Fruit fly (Drosophila melanogaster): ENCODE data around the gene CG3793.

Gene CG3793

dm6 chr2L:15761409-15762407, 2.3 kb upstream of the CG3793 start (continued):
- TF ChIP-seq CG30020 (tag; optimal IDR thresholded peaks at IDR 0.05) (peak; percentile 8), CG3838 (GFP tag; optimal IDR thresholded peaks at IDR 0.05) (no peak), CG17568 (GFP tag; optimal IDR thresholded peaks at IDR 0.05) (no peak), CG7357 (GFP tag; IDR thresholded peaks at IDR 0.05) (peak; percentile 37; the same call in 1 of the 3 replicates), pros (GFP tag; optimal IDR thresholded peaks at IDR 0.05) (no peak), Ets97D (GFP tag; optimal IDR thresholded peaks at IDR 0.05) (no peak), CG10366 (GFP tag; IDR thresholded peaks at IDR 0.05) (peak; percentile 87), h (optimal IDR thresholded peaks at IDR 0.05) (no peak), H15 (GFP tag; IDR thresholded peaks at IDR 0.05) (peak; percentile 71; the same call in 2 of the 3 replicates), Med (GFP tag) (peak; percentile 76), sqz (GFP tag; optimal IDR thresholded peaks at IDR 0.05) (no peak), phol (tag; optimal IDR thresholded peaks at IDR 0.05) (peak; percentile 80), bigmax (GFP tag; optimal IDR thresholded peaks at IDR 0.05) (no peak), ssp (GFP tag; IDR thresholded peaks at IDR 0.05) (peak; percentile 60), ara (GFP tag; IDR thresholded peaks at IDR 0.05) (peak; percentile 83), run (tag; optimal IDR thresholded peaks at IDR 0.05) (no peak), ci (GFP tag; IDR thresholded peaks at IDR 0.05) (peak; percentile 82), CG9437 (GFP tag; optimal IDR thresholded peaks at IDR 0.05) (peak; percentile 89), ttk (GFP tag; IDR thresholded peaks at IDR 0.05) (peak; percentile 85), pita (GFP tag; optimal IDR thresholded peaks at IDR 0.05) (no peak), sc (optimal IDR thresholded peaks at IDR 0.05) (no peak), sc (GFP tag; optimal IDR thresholded peaks at IDR 0.05) (peak; percentile 45), CG15073 (GFP tag; optimal IDR thresholded peaks at IDR 0.05) (peak; percentile 9), C15 (GFP tag; IDR thresholded peaks at IDR 0.05) (peak; percentile 67; the same call in 2 of the 3 replicates), CG4282 (GFP tag; optimal IDR thresholded peaks at IDR 0.05) (no peak), CG11085 (GFP tag; IDR thresholded peaks at IDR 0.05) (no peak), zf30C (GFP tag; optimal IDR thresholded peaks at IDR 0.05) (peak; percentile 91), CG13775 (GFP tag; optimal IDR thresholded peaks at IDR 0.05) (peak; percentile 53), CG9797 (GFP tag; optimal IDR thresholded peaks at IDR 0.05) (no peak), HHEX (GFP tag; optimal IDR thresholded peaks at IDR 0.05) (peak; percentile 58), Awh (GFP tag; IDR thresholded peaks at IDR 0.05) (peak; percentile 77; the same call in 1 of the 2 replicates), caup (GFP tag; optimal IDR thresholded peaks at IDR 0.05; ENCODE audit: severe bottlenecking) (peak; percentile 51), wek (GFP tag; optimal IDR thresholded peaks at IDR 0.05) (no peak), CG9215 (GFP tag; IDR thresholded peaks at IDR 0.05) (peak; percentile 53), disco-r (GFP tag; optimal IDR thresholded peaks at IDR 0.05) (no peak), btn (GFP tag; optimal IDR thresholded peaks at IDR 0.05) (peak; percentile 21), CG14860 (GFP tag; IDR thresholded peaks at IDR 0.05; ENCODE audit: partially characterized antibody) (no peak), z (GFP tag; IDR thresholded peaks at IDR 0.05) (0 out of 3 replicates have a peak, but pooled peaks have one; percentile 22), CG4854 (GFP tag; optimal IDR thresholded peaks at IDR 0.05) (peak; percentile 1), CG10565 (GFP tag; optimal IDR thresholded peaks at IDR 0.05) (no peak), CG33557 (GFP tag; optimal IDR thresholded peaks at IDR 0.05) (peak; percentile 73), CG10321 (GFP tag; IDR thresholded peaks at IDR 0.05) (peak; percentile 37; the same call in 1 of the 2 replicates), CG1647 (GFP tag; optimal IDR thresholded peaks at IDR 0.05) (peak; percentile 26), oc (tag; optimal IDR thresholded peaks at IDR 0.05) (peak; percentile 55), Xrp1 (GFP tag; IDR thresholded peaks at IDR 0.05) (peak; percentile 88), eve (GFP tag; optimal IDR thresholded peaks at IDR 0.05) (no peak), fd3F (GFP tag; optimal IDR thresholded peaks at IDR 0.05) (peak; percentile 43), HmgZ (tag; optimal IDR thresholded peaks at IDR 0.05) (no peak), CG8281 (tag; optimal IDR thresholded peaks at IDR 0.05) (peak; percentile 41)

All from whole organism, embryonic.